Worm (Caenorhabditis elegans) whole organism, mixed stage, embryonic: ENCODE results near the gene F55G11.6.

Source experiments
- M03D4.4 ChIP-seq: sonication (generic microtip); optimal IDR thresholded peaks from 2 replicates; lab custom pipeline; 2017; ENCODE audit warnings: mild to moderate bottlenecking, missing genetic modification characterization, missing compliant biosample characterization
- bed-3 ChIP-seq: fragments of 200-800 bp; sonication (Bioruptor generic); optimal IDR thresholded peaks from 3 replicates; lab custom pipeline; 2018; ENCODE audit warnings: mild to moderate bottlenecking, missing genetic modification characterization, moderate library complexity, missing compliant biosample characterization
- blmp-1 ChIP-seq: fragments of 150-350 bp; optimal IDR thresholded peaks from 2 replicates; lab custom pipeline; 2014; ENCODE audit warnings: missing biosample characterization, missing genetic modification characterization
- ceh-39 ChIP-seq: fragments of 150-350 bp; optimal IDR thresholded peaks from 2 replicates; lab custom pipeline; 2014; ENCODE audit warnings: missing biosample characterization, missing genetic modification characterization
- ceh-43 ChIP-seq: fragments of 200-800 bp; sonication (Bioruptor generic); optimal IDR thresholded peaks from 2 replicates; lab custom pipeline; 2018; ENCODE audit warnings: mild to moderate bottlenecking, missing genetic modification characterization, moderate library complexity, missing compliant biosample characterization
- ceh-83 ChIP-seq: fragments of 200-800 bp; sonication (Bioruptor generic); optimal IDR thresholded peaks from 2 replicates; lab custom pipeline; 2018; ENCODE audit warnings: mild to moderate bottlenecking, missing genetic modification characterization, missing compliant biosample characterization
- cnd-1 ChIP-seq: fragments of 200-800 bp; sonication (Bioruptor generic); optimal IDR thresholded peaks from 2 replicates; lab custom pipeline; 2018; ENCODE audit warnings: mild to moderate bottlenecking, missing genetic modification characterization, missing compliant biosample characterization
- drap-1 ChIP-seq: fragments of 200-800 bp; sonication (Bioruptor generic); optimal IDR thresholded peaks from 3 replicates; lab custom pipeline; 2018; ENCODE audit warnings: mild to moderate bottlenecking, missing genetic modification characterization, missing compliant biosample characterization
- elt-1 ChIP-seq: sonication (generic microtip); optimal IDR thresholded peaks from 2 replicates; lab custom pipeline; 2017; ENCODE audit warnings: missing genetic modification characterization, mild to moderate bottlenecking, missing compliant biosample characterization, antibody characterized with exemption, moderate library complexity, borderline replicate concordance; ENCODE audit not compliant: insufficient read depth
- elt-3 ChIP-seq: fragments of 150-350 bp; optimal IDR thresholded peaks from 2 replicates; lab custom pipeline; 2014; ENCODE audit warnings: missing biosample characterization, missing genetic modification characterization
- flh-1 ChIP-seq: fragments of 200-800 bp; sonication (Bioruptor generic); optimal IDR thresholded peaks from 2 replicates; lab custom pipeline; 2018; ENCODE audit warnings: mild to moderate bottlenecking, missing genetic modification characterization, moderate library complexity, missing compliant biosample characterization
- ham-2 ChIP-seq: fragments of 200-800 bp; sonication (Bioruptor generic); optimal IDR thresholded peaks from 2 replicates; lab custom pipeline; 2018; ENCODE audit warnings: mild to moderate bottlenecking, missing genetic modification characterization, missing compliant biosample characterization
- hlh-1 ChIP-seq: fragments of 150-350 bp; optimal IDR thresholded peaks from 2 replicates; lab custom pipeline; 2014; ENCODE audit warnings: missing biosample characterization, missing genetic modification reagents, missing genetic modification characterization
- lin-13 ChIP-seq: fragments of 150-350 bp; optimal IDR thresholded peaks from 2 replicates; lab custom pipeline; 2014; ENCODE audit warnings: missing biosample characterization, missing genetic modification characterization
- lin-32 ChIP-seq: fragments of 200-800 bp; sonication (Bioruptor generic); optimal IDR thresholded peaks from 2 replicates; lab custom pipeline; 2018; ENCODE audit warnings: mild to moderate bottlenecking, missing genetic modification characterization, missing compliant biosample characterization
- lsy-2 ChIP-seq: fragments of 150-350 bp; optimal IDR thresholded peaks from 2 replicates; lab custom pipeline; 2014; ENCODE audit warnings: missing biosample characterization, missing genetic modification characterization
- mab-5 ChIP-seq: fragments of 150-350 bp; optimal IDR thresholded peaks from 2 replicates; lab custom pipeline; 2014; ENCODE audit warnings: missing biosample characterization, missing genetic modification characterization
- mep-1 ChIP-seq: fragments of 150-350 bp; optimal IDR thresholded peaks from 2 replicates; lab custom pipeline; 2017; ENCODE audit warnings: missing biosample characterization, missing genetic modification reagents, missing genetic modification characterization, inconsistent platforms
- mls-2 ChIP-seq: sonication (generic microtip); optimal IDR thresholded peaks from 2 replicates; lab custom pipeline; 2016; ENCODE audit warnings: mild to moderate bottlenecking, missing genetic modification characterization, moderate library complexity, missing compliant biosample characterization
- nhr-12 ChIP-seq: fragments of 150-350 bp; optimal IDR thresholded peaks from 2 replicates; lab custom pipeline; 2014; ENCODE audit warnings: missing biosample characterization, missing genetic modification characterization
- nhr-2 ChIP-seq: fragments of 150-350 bp; optimal IDR thresholded peaks from 2 replicates; lab custom pipeline; 2014; ENCODE audit warnings: missing biosample characterization, missing genetic modification characterization
- nhr-237 ChIP-seq: fragments of 150-350 bp; optimal IDR thresholded peaks from 2 replicates; lab custom pipeline; 2014; ENCODE audit warnings: missing biosample characterization, missing genetic modification characterization
- nhr-28 ChIP-seq: fragments of 150-350 bp; optimal IDR thresholded peaks from 2 replicates; lab custom pipeline; 2014; ENCODE audit warnings: missing biosample characterization, missing genetic modification characterization
- nhr-76 ChIP-seq: sonication (generic microtip); optimal IDR thresholded peaks from 2 replicates; lab custom pipeline; 2017; ENCODE audit warnings: missing biosample characterization, missing genetic modification characterization
- pha-4 ChIP-seq: fragments of 150-350 bp; optimal IDR thresholded peaks from 2 replicates; lab custom pipeline; 2018; ENCODE audit warnings: missing biosample characterization, missing genetic modification reagents, missing genetic modification characterization
- sem-2 ChIP-seq: fragments of 200-800 bp; sonication (Bioruptor generic); optimal IDR thresholded peaks from 2 replicates; lab custom pipeline; 2018; ENCODE audit warnings: mild to moderate bottlenecking, missing genetic modification characterization, missing compliant biosample characterization
- snpc-4 ChIP-seq: fragments of 150-350 bp; optimal IDR thresholded peaks from 2 replicates; lab custom pipeline; 2014; ENCODE audit warnings: missing biosample characterization, missing genetic modification characterization
- sptf-1 ChIP-seq: sonication (generic microtip); optimal IDR thresholded peaks from 2 replicates; lab custom pipeline; 2017; ENCODE audit warnings: mild to moderate bottlenecking, missing genetic modification characterization, moderate library complexity, missing compliant biosample characterization
- tbx-8 ChIP-seq: fragments of 200-800 bp; sonication (Bioruptor generic); optimal IDR thresholded peaks from 2 replicates; lab custom pipeline; 2018; ENCODE audit warnings: mild to moderate bottlenecking, missing genetic modification characterization, moderate library complexity, missing compliant biosample characterization
- unc-120 ChIP-seq: sonication (generic microtip); optimal IDR thresholded peaks from 2 replicates; lab custom pipeline; 2017; ENCODE audit warnings: missing genetic modification characterization, missing compliant biosample characterization; ENCODE audit not compliant: poor library complexity, severe bottlenecking
- unc-39 ChIP-seq: fragments of 150-350 bp; optimal IDR thresholded peaks from 2 replicates; lab custom pipeline; 2014; ENCODE audit warnings: missing biosample characterization, missing genetic modification characterization
- zip-8 ChIP-seq: fragments of 150-350 bp; optimal IDR thresholded peaks from 2 replicates; lab custom pipeline; 2014; ENCODE audit warnings: missing biosample characterization, missing genetic modification characterization
- ztf-11 ChIP-seq: fragments of 150-350 bp; optimal IDR thresholded peaks from 2 replicates; lab custom pipeline; 2014; ENCODE audit warnings: missing biosample characterization, missing genetic modification characterization

Gene F55G11.6

ce11 chrIV:12994376-12994775 is 36.5 kb downstream of the F55G11.6 start, which contains the start of gene K10D11.4:
TSS of gene K10D11.4 (minus strand) at chrIV:12994476.
- no peak for TF ChIP-seq M03D4.4 (tag; lab: Kevin White, UChicago)
- TF ChIP-seq elt-1 (tag; lab: Kevin White, UChicago): no peak
- peak; percentile 48 for TF ChIP-seq zip-8 (tag; lab: Kevin White, UChicago)
- no peak for TF ChIP-seq mep-1 (tag; lab: Kevin White, UChicago)

- TF ChIP-seq ztf-11 (tag; lab: Kevin White, UChicago): no peak
These were observed 38.1 kb downstream of the F55G11.6 start, which contains the start of gene K10D11.7 for ce11 chrIV:12995886-12996285. TSS of gene K10D11.7 (minus strand) at chrIV:12995986.

- TF ChIP-seq nhr-76 (tag; lab: Kevin White, UChicago) (no peak), sem-2 (no peak), drap-1 (GFP tag; lab: Kevin White, UChicago) (no peak), ham-2 (no peak), bed-3 (no peak), lin-13 (no peak), blmp-1 (tag; lab: Kevin White, UChicago) (no peak), nhr-12 (tag; lab: Kevin White, UChicago) (no peak), ceh-83 (GFP tag; lab: Kevin White, UChicago) (no peak), sptf-1 (no peak), cnd-1 (tag; lab: Kevin White, UChicago) (no peak), nhr-2 (tag; lab: Kevin White, UChicago) (no peak), snpc-4 (tag; lab: Kevin White, UChicago) (no peak), elt-3 (tag; lab: Kevin White, UChicago) (no peak), ceh-39 (tag; lab: Kevin White, UChicago) (no peak), hlh-1 (no peak), M03D4.4 (tag; lab: Kevin White, UChicago) (no peak), flh-1 (GFP tag; lab: Kevin White, UChicago) (no peak), unc-39 (tag; lab: Kevin White, UChicago) (no peak)
- TF ChIP-seq, all 35 proteins: peak for 0
These were observed 39.7 kb downstream of the F55G11.6 start for ce11 chrIV:12997560-12997959.

- TF ChIP-seq elt-1 (tag; lab: Kevin White, UChicago) (no peak), bed-3 (no peak), sptf-1 (peak; percentile 23), unc-39 (tag; lab: Kevin White, UChicago) (no peak), pha-4 (peak; percentile 53), M03D4.4 (tag; lab: Kevin White, UChicago) (no peak), ceh-43 (GFP tag; lab: Kevin White, UChicago) (no peak), blmp-1 (tag; lab: Kevin White, UChicago) (no peak), ham-2 (peak; percentile 76), nhr-2 (tag; lab: Kevin White, UChicago) (peak; percentile 68), nhr-237 (tag; lab: Kevin White, UChicago) (no peak)
- TF ChIP-seq, all 35 proteins: peak for 4
These were observed 41.3 kb downstream of the F55G11.6 start for ce11 chrIV:12999087-12999486.

ce11 chrIV:13008405-13009208 is 50.8 kb downstream of the F55G11.6 start, which contains the start of gene mbk-2:
TSS of gene mbk-2 (plus strand) at chrIV:13009158.
- TF ChIP-seq elt-3 (tag; lab: Kevin White, UChicago): no peak
- no peak for TF ChIP-seq ceh-39 (tag; lab: Kevin White, UChicago)
- no peak for TF ChIP-seq flh-1 (GFP tag; lab: Kevin White, UChicago)
- TF ChIP-seq unc-120: no peak
- TF ChIP-seq ztf-11 (tag; lab: Kevin White, UChicago): no peak
- TF ChIP-seq hlh-1: no peak
- TF ChIP-seq mep-1 (tag; lab: Kevin White, UChicago): no peak
- no peak for TF ChIP-seq mls-2
- TF ChIP-seq mab-5 (tag; lab: Kevin White, UChicago): no peak
- no peak for TF ChIP-seq lsy-2 (tag; lab: Kevin White, UChicago)
- no peak for TF ChIP-seq M03D4.4 (tag; lab: Kevin White, UChicago)
- TF ChIP-seq ceh-43 (GFP tag; lab: Kevin White, UChicago): no peak
- TF ChIP-seq ceh-83 (GFP tag; lab: Kevin White, UChicago): no peak
- TF ChIP-seq nhr-237 (tag; lab: Kevin White, UChicago): no peak
- no peak for TF ChIP-seq lin-32 (GFP tag; lab: Kevin White, UChicago)
- no peak for TF ChIP-seq nhr-76 (tag; lab: Kevin White, UChicago)
- no peak for TF ChIP-seq nhr-28 (tag; lab: Kevin White, UChicago)
- no peak for TF ChIP-seq tbx-8
- TF ChIP-seq sem-2: no peak
- no peak for TF ChIP-seq bed-3
